Worm (Caenorhabditis elegans) whole organism, L4 larva: ENCODE measurements around the gene T04B8.1.
A peak's percentile ranks its signal among the peaks of the same experiment; 100 is the strongest.
"Not testable (repeated sequence)": the region's sequence is repeated elsewhere in the genome, so short reads cannot be mapped to it uniquely, and the experiment has no call there.

Experiments
- F26F4.8 ChIP-seq: fragments of 200-800 bp; sonication (Bioruptor generic); conservative IDR thresholded peaks from 2 replicates; pipeline ENCODE4 v1.3.6; 2022; ENCODE audit warnings: missing genetic modification characterization, missing compliant biosample characterization
- F37D6.2 ChIP-seq: sonication (generic microtip); optimal IDR thresholded peaks from 2 replicates; lab custom pipeline; 2016; ENCODE audit warnings: mild to moderate bottlenecking, missing genetic modification characterization, missing compliant biosample characterization
- F44E2.7 ChIP-seq: fragments of 200-800 bp; sonication (Bioruptor generic); IDR thresholded peaks from 2 replicates; pipeline ENCODE4 v2.1.2; 2022; ENCODE audit warnings: missing genetic modification characterization, missing compliant biosample characterization
- F49E8.2 ChIP-seq: sonication (generic microtip); optimal IDR thresholded peaks from 2 replicates; lab custom pipeline; 2016; ENCODE audit warnings: missing compliant biosample characterization, mild to moderate bottlenecking, missing genetic modification characterization, borderline replicate concordance
- Y105C5A.15 ChIP-seq: fragments of 200-800 bp; sonication (Bioruptor generic); IDR thresholded peaks from 2 replicates; pipeline ENCODE4 v1.3.6; 2022; ENCODE audit warnings: missing genetic modification characterization, missing compliant biosample characterization
- Y5F2A.4 ChIP-seq: fragments of 200-800 bp; sonication (Bioruptor generic); optimal IDR thresholded peaks from 2 replicates; lab custom pipeline; 2018; ENCODE audit warnings: mild to moderate bottlenecking, missing genetic modification characterization, missing compliant biosample characterization
- Y75B8A.6 ChIP-seq: fragments of 200-800 bp; sonication (Bioruptor generic); IDR thresholded peaks from 2 replicates; pipeline ENCODE4 v1.3.6; 2022; ENCODE audit warnings: missing genetic modification reagents, missing genetic modification characterization, missing compliant biosample characterization
- ZK546.5 ChIP-seq, 2 experiments: sonication (generic microtip); optimal IDR thresholded peaks; 2 replicates each; lab custom pipeline; 2017; ENCODE audit warnings: missing biosample characterization in 2 of 2, missing genetic modification characterization in 2 of 2
- aha-1 ChIP-seq: fragments of 150-350 bp; peaks from one replicate; lab custom pipeline; 2014; ENCODE audit warnings: missing biosample characterization, missing genetic modification characterization
- ama-1 ChIP-seq: fragments of 150-350 bp; optimal IDR thresholded peaks from 2 replicates; lab custom pipeline; 2014; ENCODE audit warnings: inconsistent platforms, mixed read lengths
- arid-1 ChIP-seq: fragments of 200-800 bp; sonication (Bioruptor generic); conservative IDR thresholded peaks from 2 replicates; pipeline ENCODE4 v1.3.6; 2022; ENCODE audit warnings: missing genetic modification reagents, missing genetic modification characterization, missing compliant biosample characterization
- ceh-28 ChIP-seq: fragments of 150-350 bp; optimal IDR thresholded peaks from 2 replicates; lab custom pipeline; 2014; ENCODE audit warnings: missing biosample characterization, missing genetic modification reagents, missing genetic modification characterization
- ceh-62 ChIP-seq: sonication (generic microtip); optimal IDR thresholded peaks from 2 replicates; lab custom pipeline; 2017; ENCODE audit warnings: missing biosample characterization, missing genetic modification characterization
- ceh-82 ChIP-seq: sonication (generic microtip); optimal IDR thresholded peaks from 2 replicates; lab custom pipeline; 2017; ENCODE audit warnings: missing biosample characterization, missing genetic modification characterization
- cey-2 ChIP-seq: sonication (generic microtip); optimal IDR thresholded peaks from 3 replicates; lab custom pipeline; 2017; ENCODE audit warnings: missing genetic modification characterization, mild to moderate bottlenecking, missing compliant biosample characterization, antibody characterized with exemption, borderline replicate concordance; ENCODE audit not compliant: insufficient read depth
- daf-16 ChIP-seq, 3 experiments: sonication (generic microtip); optimal IDR thresholded peaks; 2 replicates each; lab custom pipeline; 2016 to 2017; ENCODE audit warnings: missing genetic modification characterization in 3 of 3, missing genetic modification reagents in 3 of 3, mild to moderate bottlenecking in 2 of 3, missing compliant biosample characterization in 2 of 3, missing biosample characterization in 1 of 3, moderate library complexity in 1 of 3
- dve-1 ChIP-seq: sonication (generic microtip); optimal IDR thresholded peaks from 2 replicates; lab custom pipeline; 2017; ENCODE audit warnings: antibody characterized with exemption, mild to moderate bottlenecking, missing genetic modification characterization, missing compliant biosample characterization; ENCODE audit not compliant: insufficient read depth
- hif-1 ChIP-seq, 2 experiments: sonication (generic microtip); optimal IDR thresholded peaks; 2 replicates each; lab custom pipeline; 2016 to 2017; ENCODE audit warnings: missing compliant biosample characterization in 2 of 2, missing genetic modification characterization in 2 of 2, missing genetic modification reagents in 2 of 2, missing genotype in 2 of 2, mild to moderate bottlenecking in 1 of 2
- jun-1 ChIP-seq: fragments of 150-350 bp; optimal IDR thresholded peaks from 2 replicates; lab custom pipeline; 2014; ENCODE audit warnings: missing biosample characterization, missing genetic modification reagents, missing genetic modification characterization
- lin-1 ChIP-seq: fragments of 200-800 bp; sonication (Bioruptor generic); IDR thresholded peaks from 2 replicates; pipeline ENCODE4 v1.3.6; 2022; ENCODE audit warnings: missing genetic modification reagents, missing genetic modification characterization, missing compliant biosample characterization
- mdl-1 ChIP-seq, 2 experiments: fragments of 150-350 bp in 1 of 2; sonication (generic microtip) in 1 of 2; optimal IDR thresholded peaks; 2 replicates each; lab custom pipeline; 2014 to 2017; ENCODE audit warnings: missing biosample characterization in 2 of 2, missing genetic modification characterization in 2 of 2
- mes-2 ChIP-seq: sonication (generic microtip); optimal IDR thresholded peaks from 2 replicates; lab custom pipeline; 2016; ENCODE audit warnings: missing genotype, mild to moderate bottlenecking, missing genetic modification characterization, missing compliant biosample characterization; ENCODE audit not compliant: poor library complexity, severe bottlenecking
- mxl-2 ChIP-seq: fragments of 200-800 bp; sonication (Bioruptor generic); conservative IDR thresholded peaks from 2 replicates; pipeline ENCODE4 v1.3.6; 2022; ENCODE audit warnings: missing genetic modification reagents, missing genetic modification characterization, missing compliant biosample characterization
- nhr-10 ChIP-seq: fragments of 150-350 bp; optimal IDR thresholded peaks from 2 replicates; lab custom pipeline; 2014; ENCODE audit warnings: missing biosample characterization, missing genetic modification characterization
- nhr-25 ChIP-seq: sonication (generic microtip); optimal IDR thresholded peaks from 2 replicates; lab custom pipeline; 2017; ENCODE audit warnings: missing genetic modification characterization, mild to moderate bottlenecking, missing compliant biosample characterization, antibody characterized with exemption, moderate library complexity, borderline replicate concordance; ENCODE audit not compliant: insufficient read depth
- nhr-28 ChIP-seq: fragments of 150-350 bp; optimal IDR thresholded peaks from 2 replicates; lab custom pipeline; 2014; ENCODE audit warnings: missing biosample characterization, missing genetic modification characterization
- nhr-76 ChIP-seq: fragments of 150-350 bp; optimal IDR thresholded peaks from 2 replicates; lab custom pipeline; 2014; ENCODE audit warnings: missing biosample characterization, missing genetic modification characterization
- php-3 ChIP-seq: fragments of 200-800 bp; sonication (Bioruptor generic); IDR thresholded peaks from 2 replicates; pipeline ENCODE4 v1.3.6; 2022; ENCODE audit warnings: missing genetic modification reagents, missing genetic modification characterization, missing compliant biosample characterization
- rbr-2 ChIP-seq: sonication (generic microtip); optimal IDR thresholded peaks from 2 replicates; lab custom pipeline; 2016; ENCODE audit warnings: missing genotype, missing genetic modification characterization, missing compliant biosample characterization
- saeg-2 ChIP-seq: fragments of 200-800 bp; sonication (Bioruptor generic); IDR thresholded peaks from 2 replicates; pipeline ENCODE4 v1.3.6; 2022; ENCODE audit warnings: missing genetic modification reagents, missing genetic modification characterization, missing compliant biosample characterization
- sdz-12 ChIP-seq: fragments of 200-800 bp; sonication (Bioruptor generic); optimal IDR thresholded peaks from 2 replicates; lab custom pipeline; 2018; ENCODE audit warnings: mild to moderate bottlenecking, missing genetic modification characterization, missing compliant biosample characterization
- set-16 ChIP-seq: fragments of 200-800 bp; sonication (Bioruptor generic); IDR thresholded peaks from 2 replicates; pipeline ENCODE4 v1.3.6; 2022; ENCODE audit warnings: missing genetic modification reagents, missing genetic modification characterization, missing compliant biosample characterization
- snpc-1.2 ChIP-seq: fragments of 200-800 bp; sonication (Bioruptor generic); IDR thresholded peaks from 2 replicates; pipeline ENCODE4 v1.3.6; 2022; ENCODE audit warnings: missing genetic modification reagents, missing genetic modification characterization, missing compliant biosample characterization
- snpc-4 ChIP-seq: fragments of 150-350 bp; optimal IDR thresholded peaks from 2 replicates; lab custom pipeline; 2014; ENCODE audit warnings: missing biosample characterization, missing genetic modification characterization
- spr-3 ChIP-seq: fragments of 200-800 bp; sonication (Bioruptor generic); optimal IDR thresholded peaks from 2 replicates; lab custom pipeline; 2018; ENCODE audit warnings: mild to moderate bottlenecking, missing genetic modification characterization, missing compliant biosample characterization
- tra-1 ChIP-seq: fragments of 200-800 bp; sonication (Bioruptor generic); IDR thresholded peaks from 2 replicates; pipeline ENCODE4 v1.3.6; 2022; ENCODE audit warnings: missing genetic modification reagents, missing genetic modification characterization, missing compliant biosample characterization
- unc-130 ChIP-seq: sonication (generic microtip); optimal IDR thresholded peaks from 2 replicates; lab custom pipeline; 2016; ENCODE audit warnings: missing genetic modification reagents, missing genetic modification characterization, missing compliant biosample characterization
- unc-62 ChIP-seq, 3 experiments: fragments of 150-350 bp in 1 of 3; sonication (generic microtip); optimal IDR thresholded peaks in 2 of 3; peaks in 1 of 3; 1 replicate in 1 of 3; 2 replicates in 2 of 3; lab custom pipeline; 2014 to 2017; ENCODE audit warnings: missing biosample characterization in 3 of 3, missing genetic modification characterization in 3 of 3, missing genetic modification reagents in 3 of 3, missing genotype in 1 of 3
- zip-2 ChIP-seq: fragments of 150-350 bp; optimal IDR thresholded peaks from 2 replicates; lab custom pipeline; 2014; ENCODE audit warnings: missing biosample characterization, missing genetic modification characterization
- ztf-11 ChIP-seq: fragments of 150-350 bp; optimal IDR thresholded peaks from 2 replicates; lab custom pipeline; 2014; ENCODE audit warnings: missing biosample characterization, missing genetic modification characterization
- ztf-7 ChIP-seq: fragments of 150-350 bp; optimal IDR thresholded peaks from 2 replicates; lab custom pipeline; 2014; ENCODE audit warnings: missing biosample characterization, missing genetic modification characterization

Gene T04B8.1

DNA sequence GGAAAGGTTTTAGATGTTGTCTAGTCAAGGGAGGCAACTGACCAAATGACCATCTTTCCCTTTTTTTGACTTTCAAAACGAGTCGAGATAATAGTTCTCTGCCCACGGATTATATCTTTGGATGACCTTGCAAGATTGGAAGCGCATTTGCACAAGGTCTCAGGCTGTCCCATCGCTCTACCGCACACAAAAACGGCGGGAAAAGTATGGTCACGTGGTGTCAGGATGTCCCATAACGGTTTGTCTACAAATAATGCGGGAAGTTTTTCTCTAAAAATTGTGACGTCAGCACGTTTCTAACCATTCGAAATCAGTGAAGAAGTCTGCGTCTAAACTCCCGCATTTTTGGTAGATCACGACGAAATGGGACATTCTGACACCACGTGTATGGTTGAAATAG, 25.7 kb upstream of the T04B8.1 start, which contains the start of gene W04H10.6:
Gene W04H10.6, minus strand, starts transcription at position 101 of the 400 bp plus-strand sequence.
- TF ChIP-seq unc-62 (GFP tag; optimal IDR thresholded peaks at IDR 0.05 in 1 of 2; lab: Kevin White, UChicago) (peak in 1 of 2 experiments; percentile 10), unc-62 (tag; optimal IDR thresholded peaks at IDR 0.05; lab: Kevin White, UChicago) (no peak), cey-2 (tag; lab: Kevin White, UChicago) (no peak), mes-2 (tag; lab: Kevin White, UChicago) (no peak), ceh-62 (tag; lab: Kevin White, UChicago) (no peak)
- TF ChIP-seq, all 104 proteins: peak for 1

DNA sequence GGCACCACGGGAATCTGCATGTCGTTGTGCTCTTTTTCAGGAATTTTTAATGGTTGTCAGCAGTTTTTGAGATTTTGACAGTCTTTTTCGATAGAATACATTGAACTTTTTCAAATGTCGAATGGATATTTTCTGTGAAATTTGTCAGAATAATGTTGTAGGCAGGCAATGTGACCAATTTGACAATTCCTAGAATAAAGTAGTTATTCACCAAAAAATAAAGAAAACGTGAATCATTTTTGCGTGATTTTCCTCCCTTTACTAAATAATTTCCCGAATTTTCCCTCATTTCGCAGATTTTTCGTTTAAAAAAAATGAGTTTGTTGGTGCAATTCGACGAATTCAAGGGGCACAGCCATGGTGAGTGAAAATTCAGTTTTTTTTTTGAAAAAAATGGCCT, 25.3 kb upstream of the T04B8.1 start, which contains the start of gene W04H10.1:
Gene W04H10.1, plus strand, starts transcription at position 301 of the 400 bp plus-strand sequence.
- TF ChIP-seq ceh-82 (tag; lab: Kevin White, UChicago) (no peak), mdl-1 (tag; optimal IDR thresholded peaks at IDR 0.05; lab: Kevin White, UChicago) (no peak), daf-16 (GFP tag; optimal IDR thresholded peaks at IDR 0.05; lab: Kevin White, UChicago) (no peak), daf-16 (tag; optimal IDR thresholded peaks at IDR 0.05; lab: Kevin White, UChicago) (no peak), php-3 (GFP tag; lab: Robert Waterston, UW) (no peak), ama-1 (no peak), ceh-62 (tag; lab: Kevin White, UChicago) (no peak), arid-1 (GFP tag; lab: Robert Waterston, UW) (no peak), nhr-25 (tag; lab: Kevin White, UChicago) (no peak), jun-1 (tag; lab: Kevin White, UChicago) (no peak), set-16 (GFP tag; lab: Robert Waterston, UW) (no peak), ceh-28 (tag; lab: Kevin White, UChicago) (no peak)
- TF ChIP-seq, all 104 proteins: peak for 0

- TF ChIP-seq F37D6.2 (tag; lab: Kevin White, UChicago); mes-2 (tag; lab: Kevin White, UChicago); tra-1: not testable (repeated sequence)
Observed at ce11 chrII:612361-612760, 21.7 kb upstream of the T04B8.1 start, which contains the start of gene clec-118. TSS of gene clec-118 (minus strand) at chrII:612461.

- peak; percentile 49 for TF ChIP-seq aha-1 (tag; lab: Kevin White, UChicago)
- no peak for TF ChIP-seq mxl-2
- peak; percentile 65 for TF ChIP-seq ceh-28 (tag; lab: Kevin White, UChicago)
Observed at ce11 chrII:614701-615100, 19.4 kb upstream of the T04B8.1 start.

ce11 chrII:621141-621540, 12.9 kb upstream of the T04B8.1 start:
- TF ChIP-seq F49E8.2 (tag; lab: Kevin White, UChicago) (no peak), rbr-2 (tag; lab: Kevin White, UChicago) (no peak), spr-3 (GFP tag; lab: Kevin White, UChicago) (no peak), ztf-11 (tag; lab: Kevin White, UChicago) (no peak), hif-1 (tag; optimal IDR thresholded peaks at IDR 0.05; lab: Kevin White, UChicago) (no peak), lin-1 (no peak), nhr-28 (peak; percentile 67), ama-1 (no peak), Y5F2A.4 (GFP tag; lab: Kevin White, UChicago) (no peak), snpc-1.2 (GFP tag; lab: Robert Waterston, UW) (no peak), snpc-4 (tag; lab: Kevin White, UChicago) (no peak), Y105C5A.15 (GFP tag; lab: Robert Waterston, UW) (no peak), dve-1 (tag; lab: Kevin White, UChicago) (peak; percentile 69), sdz-12 (GFP tag; lab: Kevin White, UChicago) (no peak), saeg-2 (GFP tag; lab: Robert Waterston, UW) (no peak), unc-130 (GFP tag; lab: Kevin White, UChicago) (no peak), F26F4.8 (GFP tag; lab: Robert Waterston, UW) (no peak), zip-2 (tag; lab: Kevin White, UChicago) (no peak), Y75B8A.6 (no peak), nhr-76 (tag; lab: Kevin White, UChicago) (no peak), ztf-7 (tag; lab: Kevin White, UChicago) (no peak), nhr-25 (tag; lab: Kevin White, UChicago) (no peak), ZK546.5 (tag; optimal IDR thresholded peaks at IDR 0.05; lab: Kevin White, UChicago) (no peak), nhr-10 (tag; lab: Kevin White, UChicago) (no peak), F44E2.7 (GFP tag; lab: Robert Waterston, UW) (no peak)
